Worm (Caenorhabditis elegans) whole organism, midembryonic: ENCODE data around the gene F25D1.8.

Source experiments
- T22C8.4 ChIP-seq: fragments of 200-800 bp; sonication (Bioruptor generic); IDR thresholded peaks from 2 replicates; pipeline ENCODE4 v1.3.6; 2022; ENCODE audit warnings: missing genetic modification characterization, missing compliant biosample characterization
- cog-1 ChIP-seq: sonication (generic microtip); optimal IDR thresholded peaks from 2 replicates; lab custom pipeline; 2016; ENCODE audit warnings: missing genetic modification characterization, missing compliant biosample characterization
- flt-1 ChIP-seq: fragments of 200-800 bp; sonication (Bioruptor generic); IDR thresholded peaks from 2 replicates; pipeline ENCODE4 v1.3.6; 2022; ENCODE audit warnings: missing genetic modification characterization, missing compliant biosample characterization
- med-1 ChIP-seq: sonication (generic microtip); optimal IDR thresholded peaks from 2 replicates; lab custom pipeline; 2017; ENCODE audit warnings: missing genetic modification characterization, mild to moderate bottlenecking, missing compliant biosample characterization, antibody characterized with exemption, missing genetic modification reagents; ENCODE audit not compliant: insufficient read depth
- ref-1 ChIP-seq: fragments of 200-800 bp; sonication (Bioruptor generic); conservative IDR thresholded peaks from 2 replicates; pipeline ENCODE4 v1.3.6; 2022; ENCODE audit warnings: missing genetic modification reagents, missing genetic modification characterization, missing compliant biosample characterization
- tab-1 ChIP-seq: fragments of 200-800 bp; sonication (Bioruptor generic); IDR thresholded peaks from 2 replicates; pipeline ENCODE4 v1.3.6; 2022; ENCODE audit warnings: missing genetic modification characterization, missing compliant biosample characterization
- ztf-23 ChIP-seq: fragments of 200-800 bp; sonication (Bioruptor generic); IDR thresholded peaks from 2 replicates; pipeline ENCODE4 v1.3.6; 2022; ENCODE audit warnings: missing genetic modification reagents, missing genetic modification characterization, missing compliant biosample characterization
- ztf-29 ChIP-seq: fragments of 200-800 bp; sonication (Bioruptor generic); IDR thresholded peaks from 2 replicates; pipeline ENCODE4 v1.3.6; 2022; ENCODE audit warnings: missing genetic modification reagents, missing genetic modification characterization, missing compliant biosample characterization

DNA sequence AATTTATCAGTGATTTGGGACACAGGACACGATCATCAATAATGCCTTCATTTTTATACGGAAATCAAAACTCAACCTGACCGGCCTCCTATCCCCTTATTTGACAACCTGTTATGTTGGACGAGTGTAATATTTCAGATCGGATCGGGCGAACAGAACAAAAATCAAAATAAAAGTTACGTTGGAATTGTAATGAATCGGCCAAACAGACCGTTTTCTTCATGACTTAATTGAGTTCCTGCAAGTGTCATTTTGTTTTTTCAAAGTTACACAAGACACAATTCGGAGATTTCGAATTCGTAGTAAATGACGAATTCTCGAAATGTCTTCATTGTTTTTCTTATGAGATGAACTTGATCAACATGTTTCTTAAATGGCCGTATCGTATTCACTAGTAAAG, 16.0 kb downstream of the F25D1.8 start, which contains the start of gene F32G8.3:
- TF ChIP-seq T22C8.4 (GFP tag; lab: Robert Waterston, UW) (no peak), med-1 (no peak), ref-1 (GFP tag; lab: Robert Waterston, UW) (no peak), flt-1 (GFP tag; lab: Robert Waterston, UW) (no peak), ztf-23 (GFP tag; lab: Robert Waterston, UW) (no peak), tab-1 (GFP tag; lab: Robert Waterston, UW) (no peak), cog-1 (tag; lab: Kevin White, UChicago) (no peak), ztf-29 (no peak)
